Fruit fly (Drosophila melanogaster): ENCODE measurements around the gene RpL17.
A peak's percentile ranks its signal among the peaks of the same experiment; 100 is the strongest.

RpL17 gene

dm6 chrX:6699255-6699885 is 44.7 kb downstream of the RpL17 start, which contains the start of gene CG14441 (continued):
- TF ChIP-seq Vsx1 (GFP tag; optimal IDR thresholded peaks at IDR 0.05) (no peak), Oaz (GFP tag; IDR thresholded peaks at IDR 0.05) (no peak), Fer2 (tag; optimal IDR thresholded peaks at IDR 0.05) (peak; percentile 31), lola (GFP tag; optimal IDR thresholded peaks at IDR 0.05) (peak in 1 of 3 experiments; percentile 15), CG4617 (GFP tag; optimal IDR thresholded peaks at IDR 0.05; ENCODE audit: borderline replicate concordance) (no peak), hbn (GFP tag; IDR thresholded peaks at IDR 0.05; ENCODE audit: partially characterized antibody) (peak; percentile 99), CG2116 (GFP tag; optimal IDR thresholded peaks at IDR 0.05) (no peak), disco-r (GFP tag; optimal IDR thresholded peaks at IDR 0.05) (peak; percentile 52), nau (GFP tag; optimal IDR thresholded peaks at IDR 0.05) (peak; percentile 67), CG6689 (GFP tag; IDR thresholded peaks at IDR 0.05) (no peak), br (optimal IDR thresholded peaks at IDR 0.05) (no peak), CG34422 (GFP tag; IDR thresholded peaks at IDR 0.05) (peak; percentile 65; the same call in 1 of the 3 replicates), CHES-1-like (GFP tag; optimal IDR thresholded peaks at IDR 0.05) (peak; percentile 25), CG11723 (GFP tag; optimal IDR thresholded peaks at IDR 0.05) (no peak), grn (GFP tag; optimal IDR thresholded peaks at IDR 0.05) (no peak), CG32532 (GFP tag; IDR thresholded peaks at IDR 0.05) (peak; percentile 63), Camta (GFP tag; optimal IDR thresholded peaks at IDR 0.05) (peak; percentile 30), CG8388 (GFP tag; optimal IDR thresholded peaks at IDR 0.05) (peak; percentile 19), CG13296 (GFP tag; optimal IDR thresholded peaks at IDR 0.05) (peak; percentile 78), CG14965 (GFP tag; optimal IDR thresholded peaks at IDR 0.05; ENCODE audit: borderline replicate concordance) (no peak), dysf (GFP tag; IDR thresholded peaks at IDR 0.05) (peak; percentile 36; the same call in 2 of the 3 replicates), zf30C (GFP tag; optimal IDR thresholded peaks at IDR 0.05) (no peak), Stat92E (GFP tag; optimal IDR thresholded peaks at IDR 0.05) (peak in 1 of 3 experiments; percentile 82), D19B (GFP tag; optimal IDR thresholded peaks at IDR 0.05) (no peak), gcm2 (GFP tag; optimal IDR thresholded peaks at IDR 0.05) (no peak), sd (tag; optimal IDR thresholded peaks at IDR 0.05) (peak; percentile 73), vfl (GFP tag; optimal IDR thresholded peaks at IDR 0.05) (peak; percentile 34), tgo (GFP tag; IDR thresholded peaks at IDR 0.05) (no peak), Atf3 (GFP tag; optimal IDR thresholded peaks at IDR 0.05) (no peak), da (GFP tag; optimal IDR thresholded peaks at IDR 0.05) (no peak), CG2129 (GFP tag; IDR thresholded peaks at IDR 0.05; ENCODE audit: partially characterized antibody) (peak; percentile 100), CG15011 (GFP tag; optimal IDR thresholded peaks at IDR 0.05) (peak; percentile 32), BtbVII (GFP tag; optimal IDR thresholded peaks at IDR 0.05) (peak; percentile 80), YL-1 (GFP tag; optimal IDR thresholded peaks at IDR 0.05) (no peak), CG31365 (tag; optimal IDR thresholded peaks at IDR 0.05) (peak; percentile 23), jing (GFP tag; optimal IDR thresholded peaks at IDR 0.05) (no peak), CG30020 (tag; optimal IDR thresholded peaks at IDR 0.05) (peak; percentile 6), Deaf1 (tag; optimal IDR thresholded peaks at IDR 0.05) (peak; percentile 68), CG12769 (tag; optimal IDR thresholded peaks at IDR 0.05) (peak; percentile 51), Eip74EF (GFP tag; optimal IDR thresholded peaks at IDR 0.05) (peak in 1 of 2 experiments; percentile 66), CG12236 (GFP tag; optimal IDR thresholded peaks at IDR 0.05) (no peak), Ets65A (GFP tag) (no peak), CG6654 (GFP tag; optimal IDR thresholded peaks at IDR 0.05) (no peak), CG15073 (GFP tag; optimal IDR thresholded peaks at IDR 0.05) (no peak), CG18619 (GFP tag; optimal IDR thresholded peaks at IDR 0.05) (peak; percentile 47), Dfd (GFP tag; optimal IDR thresholded peaks at IDR 0.05) (no peak), Xbp1 (GFP tag; optimal IDR thresholded peaks at IDR 0.05) (peak; percentile 8), CG16813 (GFP tag; IDR thresholded peaks at IDR 0.05; ENCODE audit: partially characterized antibody) (peak; percentile 98), sens-2 (GFP tag; IDR thresholded peaks at IDR 0.05) (no peak)

All from whole organism, embryonic.